Worm (Caenorhabditis elegans): ENCODE data around the gene T04H1.12.

DNA sequence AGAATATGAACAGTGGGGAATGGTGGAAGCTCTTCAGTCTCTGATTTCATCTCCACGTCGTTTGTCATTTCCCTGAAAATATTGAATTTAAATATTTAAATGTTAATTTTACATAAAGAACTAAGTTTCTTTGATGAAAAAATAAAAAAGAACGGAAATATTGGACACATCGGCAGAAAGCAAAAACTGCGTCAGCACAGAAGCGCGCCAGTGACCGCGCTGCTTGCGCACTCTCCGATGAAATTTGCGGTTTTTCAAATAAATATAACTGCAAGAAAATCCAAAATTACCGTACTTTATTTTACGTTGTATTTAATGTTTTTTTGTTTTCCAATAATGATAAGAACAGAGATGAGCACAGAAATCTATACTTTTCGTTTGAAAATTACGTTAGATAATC lies 36.1 kb downstream of the T04H1.12 start, which contains the start of the genes srpa-68 and srh-16:
- TF ChIP-seq odd-2 (tag; optimal IDR thresholded peaks at IDR 0.05), result peak; percentile 60
- peak; percentile 58 for TF ChIP-seq ceh-34 (tag; optimal IDR thresholded peaks at IDR 0.05)
- no peak for TF ChIP-seq pha-4 (tag; optimal IDR thresholded peaks at IDR 0.05)
- TF ChIP-seq unc-55 (GFP tag; optimal IDR thresholded peaks at IDR 0.05), result peak; percentile 15
- peak; percentile 33 for TF ChIP-seq npax-4 (tag; optimal IDR thresholded peaks at IDR 0.05)
- peak; percentile 65 for TF ChIP-seq tbx-2 (tag; optimal IDR thresholded peaks at IDR 0.05)
- TF ChIP-seq dmd-4 (tag; optimal IDR thresholded peaks at IDR 0.05; ENCODE audit: borderline replicate concordance), result no peak
- TF ChIP-seq nhr-11 (tag; optimal IDR thresholded peaks at IDR 0.05), result no peak
- TF ChIP-seq unc-3 (GFP tag; conservative IDR thresholded peaks at IDR 0.05), result peak; percentile 54; the same call in 1 of the 2 replicates
- peak; percentile 8 for TF ChIP-seq unc-3 (tag; optimal IDR thresholded peaks at IDR 0.05)
- TF ChIP-seq ets-4 (tag; optimal IDR thresholded peaks at IDR 0.05), result no peak
- no peak for TF ChIP-seq ceh-9 (tag; optimal IDR thresholded peaks at IDR 0.05)
